Fruit fly (Drosophila melanogaster): ENCODE measurements around the gene Nup35.

The Nup35 gene

dm6 chrX:18644890-18645289, 3.1 kb upstream of the Nup35 start (continued):
- TF ChIP-seq CG17802 (tag; optimal IDR thresholded peaks at IDR 0.05) (peak; percentile 57), Dfd (GFP tag; optimal IDR thresholded peaks at IDR 0.05) (no peak), sisA (GFP tag; IDR thresholded peaks at IDR 0.05) (peak; percentile 83), dati (GFP tag; IDR thresholded peaks at IDR 0.05) (no peak), pb (GFP tag; optimal IDR thresholded peaks at IDR 0.05) (no peak), CG31441 (GFP tag; IDR thresholded peaks at IDR 0.05) (peak; percentile 80), CG14667 (GFP tag; IDR thresholded peaks at IDR 0.05) (peak; percentile 42; the same call in 1 of the 2 replicates), nerfin-2 (GFP tag; IDR thresholded peaks at IDR 0.05; ENCODE audit: partially characterized antibody) (no peak), CG34376 (GFP tag; optimal IDR thresholded peaks at IDR 0.05) (peak; percentile 57), Xbp1 (GFP tag; optimal IDR thresholded peaks at IDR 0.05) (peak; percentile 85), peb (GFP tag; IDR thresholded peaks at IDR 0.05) (peak; percentile 64), en (GFP tag; optimal IDR thresholded peaks at IDR 0.05) (peak; percentile 46), Rx (GFP tag; IDR thresholded peaks at IDR 0.05) (peak; percentile 49; the same call in 1 of the 2 replicates), CG2202 (tag; optimal IDR thresholded peaks at IDR 0.05) (peak; percentile 44), tx (GFP tag; optimal IDR thresholded peaks at IDR 0.05) (peak; percentile 58), CG7987 (GFP tag; optimal IDR thresholded peaks at IDR 0.05) (peak; percentile 62), klu (GFP tag; IDR thresholded peaks at IDR 0.05) (peak; percentile 20; the same call in 1 of the 2 replicates), ttk (GFP tag; IDR thresholded peaks at IDR 0.05) (peak; percentile 66), zen2 (GFP tag; IDR thresholded peaks at IDR 0.05; ENCODE audit: partially characterized antibody) (no peak), CG42726 (GFP tag; IDR thresholded peaks at IDR 0.05; ENCODE audit: partially characterized antibody) (no peak), sim (GFP tag; IDR thresholded peaks at IDR 0.05) (0 out of 2 replicates have a peak, but pooled peaks have one; percentile 34), CG7786 (GFP tag; optimal IDR thresholded peaks at IDR 0.05) (peak; percentile 77), CG12659 (GFP tag; optimal IDR thresholded peaks at IDR 0.05) (peak; percentile 84), CG8290 (GFP tag; optimal IDR thresholded peaks at IDR 0.05) (peak; percentile 60), CG8290 (tag; optimal IDR thresholded peaks at IDR 0.05) (peak in 1 of 2 experiments; percentile 89), hb (GFP tag; IDR thresholded peaks at IDR 0.05; ENCODE audit: partially characterized antibody) (no peak), yki (optimal IDR thresholded peaks at IDR 0.05) (no peak), MBD-R2 (GFP tag; IDR thresholded peaks at IDR 0.05) (peak; percentile 43; the same call in 1 of the 2 replicates), CG16815 (GFP tag; optimal IDR thresholded peaks at IDR 0.05) (peak; percentile 66), B-H1 (GFP tag; IDR thresholded peaks at IDR 0.05) (peak; percentile 70), ara (GFP tag; IDR thresholded peaks at IDR 0.05) (peak; percentile 65), CG4360 (GFP tag; IDR thresholded peaks at IDR 0.05) (0 out of 2 replicates have a peak, but pooled peaks have one; percentile 33), kay (GFP tag; optimal IDR thresholded peaks at IDR 0.05) (no peak), CG14860 (GFP tag; IDR thresholded peaks at IDR 0.05; ENCODE audit: partially characterized antibody) (no peak), CG11560 (tag; IDR thresholded peaks at IDR 0.05) (peak; percentile 36; the same call in 1 of the 3 replicates), hth (optimal IDR thresholded peaks at IDR 0.05) (no peak), CG13775 (GFP tag; optimal IDR thresholded peaks at IDR 0.05) (peak; percentile 67), HLH54F (GFP tag; optimal IDR thresholded peaks at IDR 0.05) (peak; percentile 66), CG16779 (GFP tag; IDR thresholded peaks at IDR 0.05) (no peak), CG4404 (GFP tag; IDR thresholded peaks at IDR 0.05) (peak; percentile 59), CG30020 (tag; optimal IDR thresholded peaks at IDR 0.05) (peak; percentile 12), Trl (optimal IDR thresholded peaks at IDR 0.05) (no peak), Trl (GFP tag; optimal IDR thresholded peaks at IDR 0.05) (peak; percentile 75), sob (GFP tag; IDR thresholded peaks at IDR 0.05) (peak; percentile 79), Usf (GFP tag; optimal IDR thresholded peaks at IDR 0.05) (peak; percentile 18), YL-1 (GFP tag; optimal IDR thresholded peaks at IDR 0.05) (peak; percentile 15), Atf-2 (GFP tag; optimal IDR thresholded peaks at IDR 0.05) (peak; percentile 22), Hr51 (GFP tag; optimal IDR thresholded peaks at IDR 0.05) (peak; percentile 66 to 88), CG5180 (GFP tag; optimal IDR thresholded peaks at IDR 0.05) (peak; percentile 66), CG2712 (tag; optimal IDR thresholded peaks at IDR 0.05) (peak; percentile 85), CG10959 (GFP tag; IDR thresholded peaks at IDR 0.05) (peak; percentile 62), br (optimal IDR thresholded peaks at IDR 0.05) (no peak), ssp (GFP tag; IDR thresholded peaks at IDR 0.05) (peak; percentile 65)

All from whole organism, embryonic.